Fruit fly (Drosophila melanogaster) whole organism, adult: ENCODE data around the gene CG31343.
A peak's percentile ranks its signal among the peaks of the same experiment; 100 is the strongest.

Experiments used
- CG11617 ChIP-seq: fragments of 200-800 bp; sonication (Bioruptor generic); optimal IDR thresholded peaks from 2 replicates; lab custom pipeline; 2017; ENCODE audit warnings: mild to moderate bottlenecking, missing biosample characterization, missing genetic modification reagents, missing genetic modification characterization
- CG14711 ChIP-seq: fragments of 200-800 bp; sonication (Bioruptor generic); optimal IDR thresholded peaks from 2 replicates; lab custom pipeline; 2018; ENCODE audit warnings: missing biosample characterization, mild to moderate bottlenecking, missing genetic modification characterization, moderate library complexity
- CG1620 ChIP-seq: fragments of 200-800 bp; sonication (Bioruptor generic); optimal IDR thresholded peaks from 2 replicates; lab custom pipeline; 2016; ENCODE audit warnings: missing biosample characterization, missing genetic modification characterization
- Clk ChIP-seq: fragments of 200-800 bp; sonication (Bioruptor generic); optimal IDR thresholded peaks from 2 replicates; lab custom pipeline; 2017; ENCODE audit warnings: missing biosample characterization, missing genetic modification characterization
- Hr96 ChIP-seq: fragments of 200-800 bp; sonication (Bioruptor generic); optimal IDR thresholded peaks from 2 replicates; lab custom pipeline; 2016; ENCODE audit warnings: missing biosample characterization, missing genetic modification characterization
- Mnt ChIP-seq: fragments of 200-800 bp; sonication (Bioruptor generic); optimal IDR thresholded peaks from 2 replicates; lab custom pipeline; 2016; ENCODE audit warnings: missing biosample characterization, mild to moderate bottlenecking, missing genetic modification characterization
- kay ChIP-seq: fragments of 200-800 bp; sonication (Bioruptor generic); peaks from one replicate; lab custom pipeline; 2016; ENCODE audit warnings: missing biosample characterization, missing genetic modification characterization, borderline replicate concordance
- pad ChIP-seq: fragments of 200-800 bp; sonication (Bioruptor generic); optimal IDR thresholded peaks from 3 replicates; lab custom pipeline; 2017; ENCODE audit warnings: missing biosample characterization, missing genetic modification characterization, mild to moderate bottlenecking, moderate library complexity, missing genetic modification reagents

dm6 chr3R:21758145-21758856 lies 13.2 kb downstream of the CG31343 start, which contains the start of gene CG42335:
- TF ChIP-seq pad (GFP tag; lab: Kevin White, UChicago) (no peak), CG1620 (no peak), kay (GFP tag; lab: Kevin White, UChicago) (peak; percentile 56), Hr96 (GFP tag; lab: Kevin White, UChicago) (no peak), CG11617 (GFP tag; lab: Kevin White, UChicago) (no peak), Mnt (GFP tag; lab: Kevin White, UChicago) (no peak), Clk (GFP tag; lab: Kevin White, UChicago) (no peak), CG14711 (no peak)
